Worm (Caenorhabditis elegans): ENCODE results near the gene paf-2.

DNA sequence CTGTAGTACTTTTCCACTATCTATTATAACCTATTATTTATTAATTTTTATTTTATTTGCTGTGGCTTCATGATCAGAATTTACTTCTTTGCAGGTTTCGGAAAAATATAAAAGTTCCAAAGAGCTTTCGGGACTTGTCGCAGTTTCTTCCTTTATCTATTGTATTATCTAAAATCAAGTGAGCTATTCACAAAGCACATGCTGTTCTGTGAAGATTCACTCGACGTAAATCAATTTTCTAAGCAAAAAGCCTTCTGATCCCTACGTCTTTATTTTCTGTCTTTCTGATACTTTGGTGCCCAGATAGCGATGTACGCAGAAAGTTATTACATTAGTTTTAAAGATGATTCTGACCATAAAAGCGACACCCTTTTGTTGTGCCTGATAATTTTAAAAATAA, 19.6 kb upstream of the paf-2 start:
- no peak for TF ChIP-seq ceh-28 (tag; optimal IDR thresholded peaks at IDR 0.05)
- no peak for TF ChIP-seq fos-1 (tag; optimal IDR thresholded peaks at IDR 0.05)
- TF ChIP-seq ceh-82 (tag; optimal IDR thresholded peaks at IDR 0.05): no peak
- no peak for TF ChIP-seq nhr-11 (tag; optimal IDR thresholded peaks at IDR 0.05)
- TF ChIP-seq ama-1 (optimal IDR thresholded peaks at IDR 0.05): no peak
- no peak for TF ChIP-seq nhr-76 (tag; optimal IDR thresholded peaks at IDR 0.05)
- TF ChIP-seq zag-1 (tag; optimal IDR thresholded peaks at IDR 0.05): no peak
- TF ChIP-seq nhr-28 (tag; optimal IDR thresholded peaks at IDR 0.05): no peak
- no peak for TF ChIP-seq nhr-12 (tag; optimal IDR thresholded peaks at IDR 0.05)
